Worm (Caenorhabditis elegans) whole organism, L1 larva: Measurements from ENCODE around the gene F28B1.2.

Experiments
- aha-1 ChIP-seq: fragments of 150-350 bp; optimal IDR thresholded peaks from 2 replicates; lab custom pipeline; 2014; ENCODE audit warnings: missing biosample characterization, missing genetic modification characterization
- alr-1 ChIP-seq: fragments of 200-800 bp; sonication (Bioruptor generic); optimal IDR thresholded peaks from 2 replicates; lab custom pipeline; 2018; ENCODE audit warnings: borderline replicate concordance, mild to moderate bottlenecking, missing genetic modification characterization, missing compliant biosample characterization
- ceh-8 ChIP-seq: fragments of 200-800 bp; sonication (Bioruptor generic); optimal IDR thresholded peaks from 2 replicates; lab custom pipeline; 2018; ENCODE audit warnings: mild to moderate bottlenecking, missing genetic modification characterization, moderate library complexity, missing compliant biosample characterization
- ceh-82 ChIP-seq, 3 experiments: fragments of 150-350 bp in 1 of 3; sonication (generic microtip) in 2 of 3; optimal IDR thresholded peaks; 2 replicates each; lab custom pipeline; 2014 to 2017; ENCODE audit warnings: missing biosample characterization in 3 of 3, missing genetic modification characterization in 3 of 3
- ceh-90 ChIP-seq: sonication (generic microtip); optimal IDR thresholded peaks from 2 replicates; lab custom pipeline; 2016; ENCODE audit warnings: missing genetic modification characterization, missing compliant biosample characterization
- dpl-1 ChIP-seq, 3 experiments: fragments of 150-350 bp in 2 of 3; sonication (generic microtip) in 1 of 3; optimal IDR thresholded peaks; 2 replicates each; lab custom pipeline; 2014 to 2017; ENCODE audit warnings: missing biosample characterization in 3 of 3, missing genetic modification characterization in 3 of 3, missing genetic modification reagents in 3 of 3
- efl-1 ChIP-seq, 4 experiments: fragments of 150-350 bp; optimal IDR thresholded peaks in 3 of 4; peaks in 1 of 4; 1 replicate in 1 of 4; 2 replicates in 3 of 4; lab custom pipeline; 2014; ENCODE audit warnings: missing biosample characterization in 2 of 4, missing genetic modification characterization in 2 of 4, missing genetic modification reagents in 2 of 4
- efl-3 ChIP-seq: fragments of 200-800 bp; sonication (Bioruptor generic); optimal IDR thresholded peaks from 2 replicates; lab custom pipeline; 2018; ENCODE audit warnings: mild to moderate bottlenecking, missing genetic modification characterization, missing compliant biosample characterization
- elt-2 ChIP-seq: sonication (generic microtip); optimal IDR thresholded peaks from 2 replicates; lab custom pipeline; 2016; ENCODE audit warnings: missing genetic modification characterization, mild to moderate bottlenecking, inconsistent platforms, missing compliant biosample characterization, missing genetic modification reagents
- elt-3 ChIP-seq, 6 experiments: fragments of 150-350 bp in 1 of 6; sonication (generic microtip); optimal IDR thresholded peaks; 2 replicates each; lab custom pipeline; 2017 to 2018; ENCODE audit warnings: missing biosample characterization in 6 of 6, missing genetic modification characterization in 6 of 6, inconsistent platforms in 1 of 6
- ets-5 ChIP-seq: fragments of 200-800 bp; sonication (Bioruptor generic); IDR thresholded peaks from 2 replicates; pipeline ENCODE4 v1.3.6; 2022; ENCODE audit warnings: missing genetic modification characterization, missing compliant biosample characterization
- fkh-4 ChIP-seq: sonication (generic microtip); optimal IDR thresholded peaks from 2 replicates; lab custom pipeline; 2016; ENCODE audit warnings: missing compliant biosample characterization, missing genetic modification characterization, borderline replicate concordance
- fkh-8 ChIP-seq: sonication (generic microtip); optimal IDR thresholded peaks from 2 replicates; lab custom pipeline; 2016; ENCODE audit warnings: mild to moderate bottlenecking, missing genetic modification characterization, missing compliant biosample characterization
- hlh-4 ChIP-seq: sonication (generic microtip); optimal IDR thresholded peaks from 2 replicates; lab custom pipeline; 2016; ENCODE audit warnings: mild to moderate bottlenecking, missing genetic modification characterization, missing compliant biosample characterization
- hpl-2 ChIP-seq: fragments of 150-350 bp; optimal IDR thresholded peaks from 2 replicates; lab custom pipeline; 2014; ENCODE audit warnings: missing biosample characterization, missing genetic modification reagents, missing genetic modification characterization
- irx-1 ChIP-seq: sonication (generic microtip); optimal IDR thresholded peaks from 2 replicates; lab custom pipeline; 2016; ENCODE audit warnings: missing genetic modification characterization, missing compliant biosample characterization
- lsy-2 ChIP-seq, 2 experiments: fragments of 150-350 bp; optimal IDR thresholded peaks; 2 replicates each; lab custom pipeline; 2014; ENCODE audit warnings: missing biosample characterization in 2 of 2, missing genetic modification characterization in 2 of 2
- mdl-1 ChIP-seq, 2 experiments: fragments of 150-350 bp; optimal IDR thresholded peaks; 2 replicates each; lab custom pipeline; 2014 to 2017; ENCODE audit warnings: missing biosample characterization in 2 of 2, missing genetic modification characterization in 2 of 2, inconsistent platforms in 1 of 2
- mep-1 ChIP-seq: fragments of 150-350 bp; optimal IDR thresholded peaks from 2 replicates; lab custom pipeline; 2014; ENCODE audit warnings: missing biosample characterization, missing genetic modification characterization
- nhr-47 ChIP-seq: sonication (generic microtip); optimal IDR thresholded peaks from 2 replicates; lab custom pipeline; 2016; ENCODE audit warnings: mild to moderate bottlenecking, missing genetic modification characterization, moderate library complexity, missing compliant biosample characterization
- nhr-76 ChIP-seq: sonication (generic microtip); optimal IDR thresholded peaks from 2 replicates; lab custom pipeline; 2017; ENCODE audit warnings: missing biosample characterization, missing genetic modification characterization
- nhr-77 ChIP-seq: fragments of 150-350 bp; optimal IDR thresholded peaks from 2 replicates; lab custom pipeline; 2014; ENCODE audit warnings: missing biosample characterization, missing genetic modification characterization
- nhr-84 ChIP-seq: sonication (generic microtip); optimal IDR thresholded peaks from 2 replicates; lab custom pipeline; 2017; ENCODE audit warnings: missing biosample characterization, missing genetic modification characterization
- nhr-85 ChIP-seq: sonication (generic microtip); peaks from one replicate; lab custom pipeline; 2016; ENCODE audit warnings: missing genetic modification characterization, inconsistent platforms, missing compliant biosample characterization
- nhr-90 ChIP-seq: sonication (generic microtip); optimal IDR thresholded peaks from 2 replicates; lab custom pipeline; 2016; ENCODE audit warnings: mild to moderate bottlenecking, missing genetic modification characterization, missing compliant biosample characterization; ENCODE audit not compliant: poor library complexity
- pag-3 ChIP-seq: sonication (generic microtip); optimal IDR thresholded peaks from 2 replicates; lab custom pipeline; 2017; ENCODE audit warnings: missing genetic modification characterization, mild to moderate bottlenecking, missing compliant biosample characterization, antibody characterized with exemption, borderline replicate concordance; ENCODE audit not compliant: insufficient read depth
- pax-3 ChIP-seq: fragments of 200-800 bp; sonication (Bioruptor generic); optimal IDR thresholded peaks from 2 replicates; lab custom pipeline; 2018; ENCODE audit warnings: mild to moderate bottlenecking, missing genetic modification characterization, moderate library complexity, missing compliant biosample characterization
- snpc-4 ChIP-seq: fragments of 150-350 bp; optimal IDR thresholded peaks from 2 replicates; lab custom pipeline; 2014; ENCODE audit warnings: missing biosample characterization, missing genetic modification characterization
- unc-130 ChIP-seq: fragments of 150-350 bp; optimal IDR thresholded peaks from 2 replicates; lab custom pipeline; 2017; ENCODE audit warnings: missing biosample characterization, missing genetic modification characterization, inconsistent platforms
- zag-1 ChIP-seq: fragments of 150-350 bp; optimal IDR thresholded peaks from 2 replicates; lab custom pipeline; 2014; ENCODE audit warnings: missing biosample characterization, missing genetic modification characterization
- zip-4 ChIP-seq: fragments of 200-800 bp; sonication (Bioruptor generic); optimal IDR thresholded peaks from 2 replicates; lab custom pipeline; 2018; ENCODE audit warnings: mild to moderate bottlenecking, missing genetic modification characterization, moderate library complexity, missing compliant biosample characterization
- ztf-11 ChIP-seq, 2 experiments: sonication (generic microtip); optimal IDR thresholded peaks; 2 replicates each; lab custom pipeline; 2016 to 2017; ENCODE audit warnings: missing genetic modification characterization in 2 of 2, missing biosample characterization in 1 of 2, missing compliant biosample characterization in 1 of 2
- ztf-4 ChIP-seq: fragments of 150-350 bp; optimal IDR thresholded peaks from 2 replicates; lab custom pipeline; 2014; ENCODE audit warnings: missing biosample characterization, missing genetic modification characterization

Gene F28B1.2

ce11 chrV:17030430-17030829, 14.2 kb upstream of the F28B1.2 start:
- TF ChIP-seq ceh-90 (tag; lab: Kevin White, UChicago), result no peak
- TF ChIP-seq hlh-4 (tag; lab: Kevin White, UChicago), result peak; percentile 98
- TF ChIP-seq fkh-8 (tag; lab: Kevin White, UChicago), result peak; percentile 3
- no peak for TF ChIP-seq pag-3 (tag; lab: Kevin White, UChicago)
- TF ChIP-seq, all 84 proteins: peak for 2

- TF ChIP-seq nhr-77 (tag; lab: Kevin White, UChicago), result no peak
- no peak for TF ChIP-seq ztf-11 (tag; optimal IDR thresholded peaks at IDR 0.05; lab: Kevin White, UChicago)
- TF ChIP-seq nhr-90 (tag; lab: Kevin White, UChicago), result no peak
- no peak for TF ChIP-seq nhr-84 (tag; lab: Kevin White, UChicago)
- no peak for TF ChIP-seq efl-3 (GFP tag; lab: Kevin White, UChicago)
- no peak for TF ChIP-seq zip-4
- no peak for TF ChIP-seq elt-2
- TF ChIP-seq mep-1 (tag; lab: Kevin White, UChicago), result no peak
Observed at ce11 chrV:17035850-17036249, 8.8 kb upstream of the F28B1.2 start, which contains the start of gene srz-94. srz-94 (minus strand) TSS chrV:17035950.

- TF ChIP-seq efl-1 (optimal IDR thresholded peaks at IDR 0.05; lab: Kevin White, UChicago), result no peak
- TF ChIP-seq efl-1 (GFP tag; optimal IDR thresholded peaks at IDR 0.05 in 1 of 2; lab: Kevin White, UChicago), result peak in 1 of 2 experiments; percentile 44
- no peak for TF ChIP-seq elt-3 (tag; optimal IDR thresholded peaks at IDR 0.05; lab: Kevin White, UChicago)
Observed at ce11 chrV:17042263-17042662, 2.3 kb upstream of the F28B1.2 start, which contains the start of gene hpo-33. hpo-33 (plus strand) TSS chrV:17042563.

ce11 chrV:17059987-17060386, 15.4 kb downstream of the F28B1.2 start, which contains the start of gene sri-66:
sri-66 (plus strand) TSS chrV:17060287.
- TF ChIP-seq mdl-1 (tag; optimal IDR thresholded peaks at IDR 0.05; lab: Kevin White, UChicago) (no peak), nhr-47 (tag; lab: Kevin White, UChicago) (no peak), unc-130 (tag; lab: Kevin White, UChicago) (no peak), ets-5 (GFP tag; lab: Robert Waterston, UW) (no peak), ceh-8 (GFP tag; lab: Kevin White, UChicago) (no peak), nhr-76 (tag; lab: Kevin White, UChicago) (no peak), zip-4 (no peak), ztf-11 (tag; optimal IDR thresholded peaks at IDR 0.05; lab: Kevin White, UChicago) (no peak), irx-1 (tag; lab: Kevin White, UChicago) (no peak), lsy-2 (tag; optimal IDR thresholded peaks at IDR 0.05; lab: Kevin White, UChicago) (no peak), snpc-4 (tag; lab: Kevin White, UChicago) (no peak), fkh-4 (no peak), ztf-4 (tag; lab: Kevin White, UChicago) (no peak)
- TF ChIP-seq, all 84 proteins: peak for 0

ce11 chrV:17061585-17061984, 17.0 kb downstream of the F28B1.2 start, which contains the start of gene F28B1.9:
F28B1.9 (plus strand) TSS chrV:17061885.
- TF ChIP-seq nhr-85 (tag; lab: Kevin White, UChicago) (no peak), nhr-47 (tag; lab: Kevin White, UChicago) (no peak), fkh-4 (no peak), snpc-4 (tag; lab: Kevin White, UChicago) (no peak), dpl-1 (GFP tag; optimal IDR thresholded peaks at IDR 0.05; lab: Kevin White, UChicago) (no peak), zag-1 (tag; lab: Kevin White, UChicago) (no peak), hpl-2 (GFP tag; lab: Kevin White, UChicago) (no peak), ceh-82 (tag; optimal IDR thresholded peaks at IDR 0.05; lab: Kevin White, UChicago) (no peak), alr-1 (tag; lab: Kevin White, UChicago) (no peak), pax-3 (tag; lab: Kevin White, UChicago) (no peak), aha-1 (tag; lab: Kevin White, UChicago) (no peak)
